Fruit fly (Drosophila melanogaster) whole organism, larva: ENCODE data around the gene CG15891.

Experiments used
- noc ChIP-seq: fragments of 200-800 bp; sonication (Bioruptor generic); optimal IDR thresholded peaks from 3 replicates; lab custom pipeline; 2019; ENCODE audit warnings: missing biosample characterization, mild to moderate bottlenecking, missing genetic modification characterization, moderate library complexity

CG15891 gene

DNA sequence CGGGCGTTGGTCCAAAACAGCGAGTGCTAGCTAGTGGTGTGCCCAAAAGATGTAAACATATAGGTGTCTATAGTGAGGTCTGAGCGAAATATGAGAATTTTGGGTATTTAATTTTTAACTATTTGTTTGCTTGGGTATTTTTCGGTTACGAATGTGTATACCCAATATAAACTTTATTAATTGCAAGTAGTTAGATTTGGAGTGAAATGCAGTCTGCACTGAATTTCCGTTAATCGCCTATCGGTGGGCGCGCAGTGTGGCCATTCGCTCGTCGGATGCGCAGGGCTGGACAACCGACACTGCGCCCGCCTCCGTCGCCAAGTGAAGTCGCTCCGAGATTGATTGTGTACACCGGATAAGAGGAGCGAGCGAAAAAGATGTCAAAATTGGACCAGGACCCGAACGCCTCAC is at the start of gene CG15891, which contains the start of gene CG3815:
Gene CG15891 (minus strand): TSS at position 217 of the 411 bp plus-strand sequence.
Gene CG3815 (plus strand): TSS at position 261 of the 411 bp plus-strand sequence.
- no peak for TF ChIP-seq noc (tag; lab: Kevin White, UChicago)

DNA sequence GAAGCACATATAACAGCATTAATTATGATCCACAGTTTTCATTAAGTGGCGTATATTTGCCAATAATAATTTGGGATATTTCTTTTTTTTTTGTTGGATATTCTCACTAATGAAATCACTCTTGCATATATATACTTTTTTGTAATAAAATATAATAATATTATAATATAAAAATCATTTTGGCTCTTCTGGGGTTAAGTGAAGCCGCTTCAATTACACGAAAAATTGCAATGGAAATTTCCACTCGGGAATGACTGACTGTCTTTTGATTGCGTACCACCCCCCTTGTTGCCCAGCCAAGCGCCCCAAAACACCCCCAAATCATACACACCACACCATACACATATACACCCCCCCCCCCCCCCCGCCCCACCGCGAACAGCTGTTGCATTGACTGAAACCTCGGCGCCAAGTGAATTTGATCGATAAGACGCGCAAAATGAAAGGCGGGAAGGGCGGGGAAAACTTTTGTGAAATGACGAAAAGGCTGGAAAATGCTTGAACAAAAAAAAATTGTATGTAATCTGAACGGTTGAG is 49.5 kb upstream of the CG15891 start:
- TF ChIP-seq noc (tag; lab: Kevin White, UChicago): no peak

DNA sequence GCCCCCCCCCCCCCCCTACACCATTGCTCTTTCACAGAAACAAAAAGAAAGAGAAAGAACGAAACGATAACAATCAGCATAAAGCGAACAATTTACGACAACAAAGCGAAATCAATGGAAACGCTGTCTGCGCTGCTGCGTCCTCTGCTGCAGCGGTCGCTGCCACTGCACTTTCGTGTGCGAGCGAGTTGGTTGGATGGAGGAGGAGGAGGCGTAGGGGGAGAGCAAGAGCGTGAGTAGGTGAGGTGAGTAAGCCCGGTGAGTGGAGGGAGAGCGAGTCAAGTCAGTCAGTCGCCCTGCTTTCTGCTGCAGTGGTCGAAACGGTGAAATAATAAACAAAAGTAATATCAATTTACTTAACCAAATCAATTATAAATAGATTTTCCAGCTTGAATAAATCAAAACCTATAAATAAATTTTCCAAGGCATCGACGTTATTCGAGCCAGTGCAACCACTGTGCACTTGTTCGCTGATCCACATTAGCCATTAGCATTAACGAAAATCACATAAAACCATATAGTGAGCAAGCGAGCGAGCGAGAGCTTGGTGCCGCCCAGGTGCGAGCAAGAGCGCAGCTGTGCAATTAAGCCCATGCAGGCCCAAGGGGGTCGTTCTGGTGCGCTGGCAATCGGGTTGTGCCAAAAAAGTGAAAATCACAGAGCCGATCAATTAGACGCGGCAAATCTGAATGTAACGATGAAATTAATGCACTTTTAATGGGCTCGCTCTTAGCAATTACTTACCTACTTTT is 48.8 kb upstream of the CG15891 start:
- no peak for TF ChIP-seq noc (tag; lab: Kevin White, UChicago)

DNA sequence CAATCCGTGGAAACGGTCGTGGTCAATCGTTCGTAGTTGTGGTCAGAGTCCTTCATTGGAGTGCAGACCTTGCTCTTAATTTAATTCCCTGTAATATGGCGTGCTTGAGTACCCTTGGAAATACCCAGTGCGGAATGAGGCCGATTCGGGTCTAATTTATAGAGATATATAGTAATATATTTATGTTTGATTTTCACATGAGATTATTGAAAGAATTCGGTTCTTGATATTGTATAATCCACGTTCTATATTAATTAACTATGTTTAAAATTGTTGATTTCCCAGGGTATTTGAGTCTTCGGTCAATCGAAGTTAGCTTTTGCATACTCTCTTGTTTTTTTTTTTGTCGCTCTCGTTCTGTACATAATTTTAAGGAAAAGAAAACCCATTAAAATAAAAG is 48.2 kb upstream of the CG15891 start:
- TF ChIP-seq noc (tag; lab: Kevin White, UChicago): no peak

DNA sequence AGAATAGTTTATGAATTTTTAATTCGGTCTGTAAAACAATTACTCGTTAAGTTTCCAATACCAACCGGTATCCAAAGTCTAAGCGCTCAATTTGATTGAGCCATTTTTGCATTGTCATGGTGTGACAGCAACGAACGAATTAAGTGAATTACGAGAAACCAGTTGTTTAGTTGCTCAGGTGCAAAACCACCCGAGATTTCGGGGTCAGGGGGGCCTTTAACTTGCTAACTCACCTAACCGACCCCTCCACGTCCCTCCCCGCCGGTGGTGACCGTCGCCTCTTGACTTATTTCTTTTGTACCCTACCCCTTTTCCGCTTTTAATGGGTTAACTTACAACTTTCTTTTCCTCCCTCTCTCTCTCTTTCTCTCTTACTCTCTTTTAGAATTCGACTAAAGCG is 46.5 kb upstream of the CG15891 start:
- TF ChIP-seq noc (tag; lab: Kevin White, UChicago): no peak

DNA sequence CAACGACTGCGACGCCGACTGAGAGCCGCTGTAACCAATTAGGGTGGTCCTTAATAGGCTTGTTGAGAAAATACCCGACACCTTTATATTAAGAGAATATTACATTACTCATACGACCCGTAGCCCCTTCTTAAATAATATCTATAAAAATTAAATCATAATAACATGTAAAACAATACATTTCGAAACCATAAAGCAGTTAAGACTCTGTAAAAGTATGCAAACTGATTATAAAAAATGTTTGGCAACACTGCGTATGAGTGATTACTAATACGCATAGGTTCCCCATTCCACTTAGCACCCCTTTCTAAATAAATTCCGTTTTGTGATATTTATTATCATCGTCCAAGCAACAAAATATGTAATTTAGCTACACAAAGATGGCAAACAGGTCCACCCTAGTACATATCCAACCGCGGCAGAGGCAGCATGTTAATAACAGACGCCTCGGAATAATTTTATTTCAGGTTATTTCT is 45.5 kb upstream of the CG15891 start:
- peak; percentile 87 for TF ChIP-seq noc (tag; lab: Kevin White, UChicago)

DNA sequence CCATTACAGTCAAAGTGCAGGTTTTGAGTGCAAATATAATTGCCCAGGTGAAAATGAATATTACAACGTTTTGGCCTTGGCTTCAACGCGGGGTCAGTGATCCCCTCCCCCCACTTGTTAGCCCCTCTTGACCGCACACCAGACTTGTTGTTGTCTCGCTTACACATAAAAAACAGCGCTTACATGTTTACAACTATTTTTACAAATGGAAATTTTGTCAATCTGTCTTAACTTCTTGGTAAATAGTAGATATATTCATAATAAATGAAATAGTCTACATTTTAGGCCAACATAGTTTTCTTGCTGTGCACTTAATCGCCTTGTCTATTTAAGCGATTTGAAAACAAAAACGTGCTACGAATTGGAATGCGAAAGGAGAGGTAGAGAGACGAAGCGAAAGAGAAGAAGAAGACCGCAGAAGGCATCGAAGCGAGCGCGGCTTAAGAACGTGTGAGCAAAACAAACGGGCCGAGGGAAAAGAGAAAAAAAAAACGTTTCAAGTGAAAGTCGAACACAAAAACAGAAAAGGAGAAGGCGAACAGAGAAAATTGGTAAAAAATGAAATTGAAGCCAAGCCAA is 44.9 kb upstream of the CG15891 start:
- TF ChIP-seq noc (tag; lab: Kevin White, UChicago): peak; percentile 12

DNA sequence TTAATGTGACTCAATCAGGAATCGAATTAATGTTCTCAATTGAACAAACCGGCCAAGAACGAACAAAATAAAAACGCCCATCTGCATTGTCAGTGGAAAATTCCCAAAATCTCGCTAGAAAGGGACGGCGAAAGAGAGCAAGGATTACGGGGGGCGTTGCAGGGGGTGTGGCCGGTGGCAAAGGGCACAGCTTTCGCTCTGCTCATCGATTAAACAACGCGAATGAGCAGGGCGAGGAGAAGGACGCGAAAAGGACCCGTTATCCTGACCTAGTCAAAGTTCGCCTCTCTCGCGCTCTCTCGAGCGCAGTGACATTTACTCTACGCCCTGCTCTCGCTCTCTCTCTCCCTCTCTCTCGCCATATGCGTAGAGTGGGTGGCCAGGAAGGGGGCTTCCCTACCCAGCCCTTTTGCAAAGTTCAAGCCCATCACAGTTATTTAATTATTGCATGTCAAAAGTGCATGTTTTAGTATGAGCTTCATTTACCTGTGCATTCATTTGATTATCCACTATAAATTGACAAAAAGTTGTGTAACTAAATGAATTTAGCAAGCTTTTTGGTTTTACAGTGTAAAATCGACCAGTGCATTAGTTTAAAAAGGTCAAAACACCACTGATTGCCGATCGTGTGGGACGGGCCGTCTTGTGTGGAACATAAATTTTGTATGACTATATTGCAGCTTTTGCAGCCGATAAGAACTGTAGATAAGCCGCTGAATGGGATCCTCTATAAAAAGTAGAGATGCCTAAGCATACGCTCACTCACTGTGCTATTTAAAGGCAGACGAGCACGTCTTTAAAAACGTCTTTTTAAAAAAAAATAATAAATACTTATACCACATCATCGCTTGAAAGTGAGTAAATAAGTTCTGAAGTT is 43.8 kb upstream of the CG15891 start:
- no peak for TF ChIP-seq noc (tag; lab: Kevin White, UChicago)

DNA sequence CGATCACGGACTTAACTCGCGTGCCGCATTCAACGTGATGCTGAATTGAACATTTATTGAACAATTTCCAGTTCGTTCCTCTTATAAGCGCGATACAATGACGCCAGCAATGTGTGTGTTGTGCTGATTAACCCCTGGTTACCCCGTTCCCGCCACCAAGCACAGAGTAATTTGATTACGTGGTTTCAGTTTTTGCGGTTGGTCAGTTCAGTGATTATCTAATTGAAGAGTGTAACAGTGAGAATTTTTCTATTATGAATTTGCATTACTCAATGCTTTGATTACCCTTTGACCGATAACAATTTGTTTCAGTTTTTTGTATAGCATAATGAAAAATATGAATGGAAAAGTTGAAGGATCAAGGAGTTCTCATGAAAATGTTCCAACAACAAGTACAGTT is 42.6 kb upstream of the CG15891 start, which contains the start of gene CG3842:
Gene CG3842 (plus strand): TSS at position 61 of the 400 bp plus-strand sequence.
- no peak for TF ChIP-seq noc (tag; lab: Kevin White, UChicago)

DNA sequence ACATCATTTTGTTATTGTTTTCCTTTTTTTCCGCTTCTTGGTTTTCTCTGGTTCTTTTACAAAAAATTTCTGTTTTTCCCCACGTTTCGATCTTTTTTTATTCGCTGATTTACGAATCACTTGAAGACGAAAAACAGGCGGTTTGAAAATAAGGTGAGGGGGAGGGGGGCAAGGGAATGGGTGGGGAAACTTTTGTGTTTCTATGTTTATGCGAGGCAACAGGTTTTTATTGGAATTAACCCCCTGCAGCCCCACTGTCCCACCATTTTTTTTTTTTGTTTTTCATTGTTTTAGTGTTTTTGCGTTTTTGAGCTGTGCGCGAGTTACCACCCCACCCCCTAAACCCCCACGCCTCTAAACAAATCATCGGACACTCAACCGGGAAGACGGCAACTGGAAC is 39.8 kb upstream of the CG15891 start:
- no peak for TF ChIP-seq noc (tag; lab: Kevin White, UChicago)

DNA sequence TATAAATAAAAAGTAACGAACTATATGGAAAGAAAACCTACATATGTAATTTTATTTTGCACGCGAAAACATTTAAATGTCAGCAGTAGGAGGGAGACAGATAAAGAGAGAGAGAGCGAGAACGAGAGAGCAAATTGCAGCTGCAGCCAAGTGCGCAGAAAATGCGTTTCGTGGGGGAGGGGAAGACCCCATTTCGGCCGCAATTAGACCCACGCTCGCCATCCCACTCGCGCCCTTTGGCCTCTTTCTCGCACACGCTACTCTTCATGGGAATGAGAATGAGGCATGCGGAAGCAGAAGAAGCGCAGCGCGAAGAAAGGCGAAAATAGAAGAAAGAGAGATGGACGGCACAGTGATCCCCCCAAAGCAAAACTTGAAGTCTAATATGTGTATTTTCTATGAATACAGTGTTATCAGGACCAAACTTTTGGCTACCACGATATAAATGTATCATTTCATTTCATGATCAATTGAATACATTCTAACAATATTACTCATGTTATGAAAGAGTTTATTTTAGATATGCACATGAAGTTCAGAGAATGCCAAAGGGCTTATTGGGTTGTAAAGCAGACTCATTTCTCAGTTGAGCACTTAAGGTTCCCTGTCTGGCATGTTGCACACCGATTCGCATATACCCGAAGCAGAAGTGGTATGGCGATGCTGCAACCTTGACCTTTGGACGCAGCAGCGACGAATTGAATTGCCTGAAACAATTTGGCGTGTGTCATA is 38.0 kb upstream of the CG15891 start:
- no peak for TF ChIP-seq noc (tag; lab: Kevin White, UChicago)

DNA sequence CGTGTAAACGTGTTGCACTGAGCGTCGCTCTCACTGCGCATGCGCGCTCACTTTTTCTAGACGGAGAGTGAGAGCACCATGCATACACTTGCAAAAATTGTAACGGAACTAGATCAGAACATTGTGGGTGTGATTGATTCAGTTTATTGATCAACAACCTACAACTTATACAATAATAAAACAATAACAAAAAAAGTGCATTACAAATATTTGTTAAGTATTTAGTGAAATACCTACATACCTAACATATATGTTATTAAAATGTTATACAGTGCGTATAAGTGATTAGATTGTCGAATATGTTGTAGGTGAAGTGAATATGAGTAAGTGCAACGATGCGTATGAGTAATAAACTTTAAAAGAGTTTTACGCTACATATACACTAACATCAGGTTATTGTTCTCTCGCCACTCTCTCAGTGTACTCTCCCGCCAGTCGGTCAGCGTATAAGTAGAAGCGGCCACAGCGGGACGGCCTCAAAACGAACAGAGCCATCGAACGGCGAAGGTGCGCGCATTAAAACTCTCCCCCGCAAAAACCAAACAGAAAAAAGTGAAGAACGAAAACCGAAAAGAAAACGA is 35.3 kb upstream of the CG15891 start, which contains the start of gene CG42240:
Gene CG42240 (plus strand): TSS at position 474 of the 581 bp plus-strand sequence.
- peak; percentile 53 for TF ChIP-seq noc (tag; lab: Kevin White, UChicago)

DNA sequence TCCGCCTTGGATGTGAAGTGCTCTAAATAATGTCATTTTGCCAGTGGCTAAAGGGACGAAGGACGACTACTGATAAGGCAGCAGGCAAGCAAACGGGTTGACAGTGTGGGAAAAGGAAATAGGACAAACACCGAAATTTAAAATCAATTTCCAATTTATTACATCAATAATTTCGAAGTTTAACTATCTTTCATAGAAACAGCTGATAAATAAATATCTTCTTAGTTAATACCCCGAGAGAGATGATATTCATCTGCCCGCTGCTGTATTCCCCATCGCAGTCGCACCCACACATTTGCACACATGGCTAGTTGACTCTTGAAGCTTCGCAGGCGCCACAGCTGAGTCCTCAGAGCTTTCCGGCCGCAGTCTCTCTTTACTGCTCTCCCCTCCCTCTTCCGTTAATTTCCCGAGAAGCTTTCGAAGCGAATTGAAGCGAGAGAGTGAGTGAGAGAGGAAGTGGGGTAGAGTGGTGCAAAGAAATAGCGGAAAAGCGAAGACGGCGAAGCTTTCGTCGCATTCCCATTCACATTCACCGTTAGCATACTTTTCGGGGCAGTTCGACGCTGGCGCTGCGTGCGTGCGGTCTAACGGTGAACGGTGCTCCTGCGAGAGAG is 21.8 kb upstream of the CG15891 start:
- TF ChIP-seq noc (tag; lab: Kevin White, UChicago): no peak

DNA sequence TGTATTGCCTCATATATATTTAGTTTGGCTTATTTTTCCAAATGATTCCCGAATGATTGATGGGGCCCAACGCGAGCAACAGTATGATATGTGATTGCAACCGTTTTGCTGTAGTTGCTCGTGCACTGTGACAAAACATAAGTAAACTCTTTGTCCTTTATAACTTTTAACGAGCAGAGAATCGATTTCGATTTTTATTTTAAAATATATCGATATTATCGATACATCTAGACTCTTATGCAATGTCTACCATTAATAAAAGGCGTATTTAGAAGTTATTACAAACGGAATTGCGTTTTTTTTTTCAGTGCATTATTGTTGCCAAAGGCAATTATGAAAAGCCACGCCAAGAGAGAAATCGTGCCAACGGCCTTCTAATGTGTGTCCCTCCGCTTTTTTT is 20.4 kb upstream of the CG15891 start:
- TF ChIP-seq noc (tag; lab: Kevin White, UChicago): no peak
